Fruit fly (Drosophila melanogaster) whole organism, pupa: ENCODE data around the gene Gba1b.
A peak's percentile ranks its signal among the peaks of the same experiment; 100 is the strongest.

Experiments used
- CG10348 ChIP-seq: fragments of 200-800 bp; sonication (Bioruptor generic); IDR thresholded peaks from 2 replicates; pipeline ENCODE4 v1.3.6; 2022; ENCODE audit warnings: missing biosample characterization, missing genetic modification characterization
- CG12605 ChIP-seq: fragments of 200-800 bp; sonication (Bioruptor generic); IDR thresholded peaks from 2 replicates; pipeline ENCODE4 v1.3.6; 2022; ENCODE audit warnings: missing biosample characterization, missing genetic modification characterization
- CG13204 ChIP-seq: fragments of 200-800 bp; sonication (Bioruptor generic); optimal IDR thresholded peaks from 2 replicates; lab custom pipeline; 2018; ENCODE audit warnings: missing biosample characterization, mild to moderate bottlenecking, missing genetic modification characterization, moderate library complexity
- CG14655 ChIP-seq: fragments of 200-800 bp; sonication (Bioruptor generic); optimal IDR thresholded peaks from 3 replicates; lab custom pipeline; 2017; ENCODE audit warnings: mild to moderate bottlenecking, missing biosample characterization, missing genetic modification reagents, missing genetic modification characterization
- CG15710 ChIP-seq: fragments of 200-800 bp; sonication (Bioruptor generic); optimal IDR thresholded peaks from 2 replicates; lab custom pipeline; 2018; ENCODE audit warnings: missing biosample characterization, mild to moderate bottlenecking, missing genetic modification characterization, moderate library complexity
- CG17806 ChIP-seq: fragments of 200-800 bp; sonication (Bioruptor generic); optimal IDR thresholded peaks from 2 replicates; lab custom pipeline; 2018; ENCODE audit warnings: missing biosample characterization, mild to moderate bottlenecking, missing genetic modification characterization, moderate library complexity
- CG32121 ChIP-seq: fragments of 200-800 bp; sonication (Bioruptor generic); IDR thresholded peaks from 2 replicates; pipeline ENCODE4 v1.3.6; 2022; ENCODE audit warnings: missing biosample characterization, missing genetic modification characterization
- CG34367 ChIP-seq: fragments of 200-800 bp; sonication (Bioruptor generic); optimal IDR thresholded peaks from 2 replicates; lab custom pipeline; 2018; ENCODE audit warnings: missing biosample characterization, mild to moderate bottlenecking, missing genetic modification characterization
- CG4496 ChIP-seq: fragments of 200-800 bp; sonication (Bioruptor generic); IDR thresholded peaks from 3 replicates; pipeline ENCODE4 v1.3.6; 2022; ENCODE audit warnings: missing biosample characterization, missing genetic modification characterization
- CG8159 ChIP-seq: fragments of 200-800 bp; sonication (Bioruptor generic); optimal IDR thresholded peaks from 3 replicates; lab custom pipeline; 2018; ENCODE audit warnings: missing biosample characterization, mild to moderate bottlenecking, missing genetic modification characterization, moderate library complexity
- CG8301 ChIP-seq: fragments of 200-800 bp; sonication (Bioruptor generic); optimal IDR thresholded peaks from 2 replicates; lab custom pipeline; 2018; ENCODE audit warnings: missing biosample characterization, mild to moderate bottlenecking, missing genetic modification characterization
- CG9948 ChIP-seq: fragments of 200-800 bp; sonication (Bioruptor generic); optimal IDR thresholded peaks from 2 replicates; lab custom pipeline; 2018; ENCODE audit warnings: missing biosample characterization, mild to moderate bottlenecking, missing genetic modification characterization, moderate library complexity
- D1 ChIP-seq: fragments of 200-800 bp; sonication (Bioruptor generic); optimal IDR thresholded peaks from 2 replicates; lab custom pipeline; 2018; ENCODE audit warnings: missing biosample characterization, mild to moderate bottlenecking, missing genetic modification characterization, moderate library complexity
- EcR ChIP-seq: fragments of 200-800 bp; sonication (Bioruptor generic); optimal IDR thresholded peaks from 3 replicates; lab custom pipeline; 2019; ENCODE audit warnings: missing biosample characterization, missing genetic modification characterization, mild to moderate bottlenecking, moderate library complexity, missing genetic modification reagents
- Ets98B ChIP-seq: fragments of 200-800 bp; sonication (Bioruptor generic); IDR thresholded peaks from 2 replicates; pipeline ENCODE4 v1.3.6; 2022; ENCODE audit warnings: missing biosample characterization, missing genetic modification characterization
- Pif1A ChIP-seq: fragments of 200-800 bp; sonication (Bioruptor generic); optimal IDR thresholded peaks from 3 replicates; lab custom pipeline; 2016; ENCODE audit warnings: missing biosample characterization, missing genetic modification characterization
- Pif1B ChIP-seq: fragments of 200-800 bp; sonication (Bioruptor generic); optimal IDR thresholded peaks from 3 replicates; lab custom pipeline; 2016; ENCODE audit warnings: missing biosample characterization, missing genetic modification characterization
- Snoo ChIP-seq: fragments of 200-800 bp; sonication (Bioruptor generic); optimal IDR thresholded peaks from 3 replicates; lab custom pipeline; 2017; ENCODE audit warnings: missing biosample characterization, mild to moderate bottlenecking, missing genetic modification characterization, inconsistent platforms
- fd96Ca ChIP-seq: fragments of 200-800 bp; sonication (Bioruptor generic); IDR thresholded peaks from 3 replicates; pipeline ENCODE4 v1.3.6; 2022; ENCODE audit warnings: missing biosample characterization, missing genetic modification characterization
- gl ChIP-seq: fragments of 200-800 bp; sonication (Bioruptor generic); optimal IDR thresholded peaks from 2 replicates; lab custom pipeline; 2018; ENCODE audit warnings: missing biosample characterization, mild to moderate bottlenecking, missing genetic modification characterization
- rn ChIP-seq: fragments of 200-800 bp; sonication (Bioruptor generic); IDR thresholded peaks from 2 replicates; pipeline ENCODE4 v1.3.6; 2022; ENCODE audit warnings: missing biosample characterization, missing genetic modification characterization

The Gba1b gene

DNA sequence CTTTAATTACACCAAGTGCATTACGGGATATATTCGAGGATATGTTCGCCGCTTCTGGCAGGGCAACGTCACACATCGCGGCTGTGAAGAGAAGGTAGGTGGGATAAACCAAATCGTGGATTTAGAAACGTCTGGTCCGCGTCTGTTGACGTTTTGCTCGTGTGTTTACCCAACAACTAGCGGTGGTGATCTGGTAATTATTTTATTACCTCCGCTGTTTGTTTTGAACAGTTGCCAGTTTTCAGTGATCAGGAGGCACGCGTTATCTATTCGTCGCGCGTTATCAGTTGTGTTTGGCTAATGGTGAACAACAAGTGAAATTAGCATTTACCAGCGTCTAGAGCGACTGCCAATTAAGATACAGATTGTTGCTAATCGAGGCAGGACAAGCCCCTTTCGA lies 24.5 kb downstream of the Gba1b start:
- TF ChIP-seq CG4496 (GFP tag; lab: Robert Waterston, UW) (no peak), Snoo (tag; lab: Kevin White, UChicago) (no peak), Pif1A (GFP tag; lab: Kevin White, UChicago) (no peak), CG8159 (no peak), CG8301 (tag; lab: Kevin White, UChicago) (no peak), CG17806 (tag; lab: Kevin White, UChicago) (no peak), fd96Ca (no peak), CG10348 (no peak), CG15710 (tag; lab: Kevin White, UChicago) (no peak), gl (tag; lab: Kevin White, UChicago) (no peak), EcR (GFP tag; lab: Kevin White, UChicago) (no peak), CG14655 (GFP tag; lab: Kevin White, UChicago) (no peak), Ets98B (GFP tag; lab: Robert Waterston, UW) (no peak), CG9948 (tag; lab: Kevin White, UChicago) (no peak), Pif1B (no peak), CG34367 (tag; lab: Kevin White, UChicago) (no peak), CG32121 (no peak), CG12605 (GFP tag; lab: Robert Waterston, UW) (no peak), rn (GFP tag; lab: Robert Waterston, UW) (no peak), D1 (no peak)

DNA sequence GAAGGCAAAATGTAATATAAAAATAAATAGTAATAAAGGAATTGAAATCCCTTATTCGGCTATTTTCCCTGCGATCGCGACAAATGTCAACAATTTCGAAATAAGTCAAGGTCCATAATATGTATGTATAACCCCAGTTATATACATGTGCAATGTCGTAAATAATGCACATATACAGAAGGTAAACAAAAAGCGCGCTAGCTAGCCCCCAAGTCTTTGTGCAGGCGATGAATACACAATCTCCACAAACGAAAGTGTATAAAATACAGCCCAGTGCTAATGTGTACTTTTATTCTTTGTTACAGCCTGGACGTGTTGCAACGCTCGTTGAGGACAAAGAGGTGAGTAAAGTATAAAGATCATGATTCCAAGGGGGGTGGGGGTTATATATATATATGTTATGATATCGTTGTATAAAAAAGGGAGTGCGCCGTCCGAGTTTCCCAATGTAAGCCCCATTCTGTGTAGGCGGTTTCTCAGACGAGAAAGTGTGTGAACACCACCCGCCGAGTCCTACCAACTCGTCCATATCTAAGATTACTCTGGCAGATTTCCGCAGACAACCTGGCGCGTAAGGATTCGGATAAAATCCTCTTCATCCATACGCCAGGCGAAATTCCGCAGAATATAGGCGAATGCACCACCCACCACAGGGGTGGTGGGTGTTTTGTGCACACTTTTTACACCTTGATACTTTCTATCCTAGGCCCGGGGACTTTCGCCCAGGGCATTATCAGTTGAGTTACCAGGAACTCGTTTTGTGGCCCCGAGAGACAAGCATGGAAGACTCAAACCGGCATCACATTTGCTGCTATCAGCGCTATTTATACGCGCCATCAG lies 25.2 kb downstream of the Gba1b start:
- no peak for TF ChIP-seq rn (GFP tag; lab: Robert Waterston, UW)
- TF ChIP-seq Ets98B (GFP tag; lab: Robert Waterston, UW): peak; percentile 61
- peak; percentile 54 for TF ChIP-seq EcR (GFP tag; lab: Kevin White, UChicago)
- TF ChIP-seq CG13204 (GFP tag; lab: Kevin White, UChicago): peak; percentile 54
- TF ChIP-seq CG17806 (tag; lab: Kevin White, UChicago): no peak
- no peak for TF ChIP-seq CG10348
- no peak for TF ChIP-seq Pif1A (GFP tag; lab: Kevin White, UChicago)
- peak; percentile 39 for TF ChIP-seq CG8301 (tag; lab: Kevin White, UChicago)
- TF ChIP-seq D1: no peak
- no peak for TF ChIP-seq CG34367 (tag; lab: Kevin White, UChicago)
- peak; percentile 51; the same call in 2 of the 3 replicates for TF ChIP-seq fd96Ca
- peak; percentile 21 for TF ChIP-seq CG8159
- TF ChIP-seq CG12605 (GFP tag; lab: Robert Waterston, UW): peak; percentile 62
- TF ChIP-seq CG9948 (tag; lab: Kevin White, UChicago): no peak
- peak; percentile 45 for TF ChIP-seq CG14655 (GFP tag; lab: Kevin White, UChicago)
- peak; percentile 40 for TF ChIP-seq Snoo (tag; lab: Kevin White, UChicago)
- peak; percentile 57 for TF ChIP-seq CG32121
- TF ChIP-seq Pif1B: no peak
- peak; percentile 6 for TF ChIP-seq CG15710 (tag; lab: Kevin White, UChicago)
- peak; percentile 84 for TF ChIP-seq CG4496 (GFP tag; lab: Robert Waterston, UW)
- TF ChIP-seq gl (tag; lab: Kevin White, UChicago): peak; percentile 38

dm6 chr3R:23730472-23730801 lies 25.8 kb downstream of the Gba1b start:
- TF ChIP-seq D1 (no peak), CG15710 (tag; lab: Kevin White, UChicago) (no peak), gl (tag; lab: Kevin White, UChicago) (no peak), CG10348 (no peak), CG34367 (tag; lab: Kevin White, UChicago) (no peak), EcR (GFP tag; lab: Kevin White, UChicago) (peak; percentile 18)

dm6 chr3R:23732533-23732932 lies 27.9 kb downstream of the Gba1b start:
- TF ChIP-seq Pif1B (no peak), CG14655 (GFP tag; lab: Kevin White, UChicago) (no peak), Pif1A (GFP tag; lab: Kevin White, UChicago) (no peak), CG4496 (GFP tag; lab: Robert Waterston, UW) (no peak)

DNA sequence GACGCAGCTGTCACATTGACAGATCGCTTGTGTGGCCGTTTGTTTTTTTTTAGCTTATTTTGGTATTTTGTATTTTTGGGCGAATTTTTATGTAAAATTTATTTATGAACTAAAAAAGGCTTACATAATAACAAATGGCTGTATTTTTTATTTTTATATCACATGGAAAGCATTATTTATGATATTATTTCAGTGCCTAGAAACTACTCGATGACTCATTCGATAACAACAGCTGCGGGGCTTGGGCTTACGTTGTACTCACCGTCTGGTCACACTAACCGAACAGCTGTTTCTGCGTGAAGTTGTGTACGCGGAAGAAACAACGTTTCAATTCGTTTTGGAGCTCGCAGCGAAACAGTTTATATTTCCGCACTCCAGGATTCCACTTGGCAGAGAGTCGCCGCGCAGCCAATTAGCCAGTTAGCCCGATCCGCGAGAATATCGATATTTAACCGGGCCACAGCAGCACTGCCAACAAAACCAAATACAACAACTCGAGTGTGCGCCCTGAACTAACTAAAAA lies 28.4 kb downstream of the Gba1b start, which contains the start of the genes Hmgcr and Rpn9:
Gene Hmgcr, plus strand, starts transcription at position 335 of the 523 bp plus-strand sequence.
Gene Rpn9, minus strand, starts transcription at position 473 of the 523 bp plus-strand sequence.
- TF ChIP-seq CG8301 (tag; lab: Kevin White, UChicago) (no peak), Ets98B (GFP tag; lab: Robert Waterston, UW) (peak; percentile 11; the same call in 1 of the 2 replicates)

DNA sequence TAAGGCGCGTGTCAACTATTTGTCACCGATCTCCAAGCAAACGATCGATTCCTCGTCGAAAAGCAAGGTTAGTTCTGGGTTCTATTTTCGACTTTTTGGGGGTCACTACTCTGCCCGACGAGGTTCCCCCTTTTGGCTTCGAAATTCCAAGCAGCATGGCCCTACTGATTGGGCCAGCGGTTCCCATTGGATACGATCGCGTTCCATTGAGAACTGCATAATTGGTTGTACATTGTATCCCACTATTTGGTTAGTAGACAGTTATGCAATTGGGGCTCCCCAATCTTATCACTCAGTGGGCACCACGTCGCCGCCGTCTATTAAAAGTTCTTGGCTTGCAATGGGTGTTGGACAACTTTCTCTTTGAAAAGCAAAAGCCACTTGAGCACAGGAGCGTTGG lies 29.2 kb downstream of the Gba1b start:
- no peak for TF ChIP-seq CG10348
- no peak for TF ChIP-seq Pif1A (GFP tag; lab: Kevin White, UChicago)
- no peak for TF ChIP-seq CG12605 (GFP tag; lab: Robert Waterston, UW)
- no peak for TF ChIP-seq Snoo (tag; lab: Kevin White, UChicago)
- TF ChIP-seq CG8301 (tag; lab: Kevin White, UChicago): no peak
- no peak for TF ChIP-seq CG8159
- TF ChIP-seq CG13204 (GFP tag; lab: Kevin White, UChicago): no peak
- no peak for TF ChIP-seq CG9948 (tag; lab: Kevin White, UChicago)
- no peak for TF ChIP-seq EcR (GFP tag; lab: Kevin White, UChicago)
- no peak for TF ChIP-seq CG32121
- TF ChIP-seq CG4496 (GFP tag; lab: Robert Waterston, UW): no peak
- no peak for TF ChIP-seq rn (GFP tag; lab: Robert Waterston, UW)
- TF ChIP-seq gl (tag; lab: Kevin White, UChicago): no peak
- TF ChIP-seq D1: no peak
- TF ChIP-seq CG14655 (GFP tag; lab: Kevin White, UChicago): no peak
- TF ChIP-seq CG17806 (tag; lab: Kevin White, UChicago): no peak
